Fruit fly (Drosophila melanogaster) whole organism, adult: ENCODE results near the gene Sfp24Ba.

ENCODE experiments used
- CG11617 ChIP-seq: fragments of 200-800 bp; sonication (Bioruptor generic); optimal IDR thresholded peaks from 2 replicates; lab custom pipeline; 2017; ENCODE audit warnings: mild to moderate bottlenecking, missing biosample characterization, missing genetic modification reagents, missing genetic modification characterization
- CG12768 ChIP-seq: fragments of 200-800 bp; sonication (Bioruptor generic); optimal IDR thresholded peaks from 2 replicates; lab custom pipeline; 2017; ENCODE audit warnings: missing biosample characterization, missing genetic modification characterization, mild to moderate bottlenecking, moderate library complexity, missing genetic modification reagents
- CG14711 ChIP-seq: fragments of 200-800 bp; sonication (Bioruptor generic); optimal IDR thresholded peaks from 2 replicates; lab custom pipeline; 2018; ENCODE audit warnings: missing biosample characterization, mild to moderate bottlenecking, missing genetic modification characterization, moderate library complexity
- CG1620 ChIP-seq: fragments of 200-800 bp; sonication (Bioruptor generic); optimal IDR thresholded peaks from 2 replicates; lab custom pipeline; 2016; ENCODE audit warnings: missing biosample characterization, missing genetic modification characterization
- CG33017 ChIP-seq: fragments of 200-800 bp; sonication (Bioruptor generic); optimal IDR thresholded peaks from 2 replicates; lab custom pipeline; 2018; ENCODE audit warnings: missing biosample characterization, mild to moderate bottlenecking, missing genetic modification characterization, moderate library complexity
- CG5204 ChIP-seq: fragments of 200-800 bp; sonication (Bioruptor generic); optimal IDR thresholded peaks from 2 replicates; lab custom pipeline; 2016; ENCODE audit warnings: missing biosample characterization, missing genetic modification characterization
- CG7045 ChIP-seq: fragments of 200-800 bp; sonication (Bioruptor generic); optimal IDR thresholded peaks from 2 replicates; lab custom pipeline; 2017; ENCODE audit warnings: missing biosample characterization, mild to moderate bottlenecking, missing genetic modification characterization
- CG7101 ChIP-seq: fragments of 200-800 bp; sonication (Bioruptor generic); optimal IDR thresholded peaks from 2 replicates; lab custom pipeline; 2018; ENCODE audit warnings: missing biosample characterization, mild to moderate bottlenecking, missing genetic modification characterization, moderate library complexity
- Clk ChIP-seq: fragments of 200-800 bp; sonication (Bioruptor generic); optimal IDR thresholded peaks from 2 replicates; lab custom pipeline; 2017; ENCODE audit warnings: missing biosample characterization, missing genetic modification characterization
- Crg-1 ChIP-seq: fragments of 200-800 bp; sonication (Bioruptor generic); optimal IDR thresholded peaks from 2 replicates; lab custom pipeline; 2016; ENCODE audit warnings: missing biosample characterization, missing genetic modification characterization
- Hr96 ChIP-seq: fragments of 200-800 bp; sonication (Bioruptor generic); optimal IDR thresholded peaks from 2 replicates; lab custom pipeline; 2016; ENCODE audit warnings: missing biosample characterization, missing genetic modification characterization
- Mnt ChIP-seq: fragments of 200-800 bp; sonication (Bioruptor generic); optimal IDR thresholded peaks from 2 replicates; lab custom pipeline; 2016; ENCODE audit warnings: missing biosample characterization, mild to moderate bottlenecking, missing genetic modification characterization
- bab1 ChIP-seq: fragments of 200-800 bp; sonication (Bioruptor generic); optimal IDR thresholded peaks from 3 replicates; lab custom pipeline; 2019; ENCODE audit warnings: missing biosample characterization, mild to moderate bottlenecking, missing genetic modification characterization, moderate library complexity
- cic ChIP-seq: fragments of 200-800 bp; sonication (Bioruptor generic); optimal IDR thresholded peaks from 2 replicates; lab custom pipeline; 2017; ENCODE audit warnings: missing biosample characterization, mild to moderate bottlenecking, missing genetic modification characterization, moderate library complexity
- cnc ChIP-seq, 2 experiments: fragments of >200 bp; optimal IDR thresholded peaks; 2 replicates each; lab custom pipeline; 2017
- kay ChIP-seq: fragments of 200-800 bp; sonication (Bioruptor generic); peaks from one replicate; lab custom pipeline; 2016; ENCODE audit warnings: missing biosample characterization, missing genetic modification characterization, borderline replicate concordance
- ovo ChIP-seq: fragments of 200-800 bp; sonication (Bioruptor generic); optimal IDR thresholded peaks from 2 replicates; lab custom pipeline; 2016; ENCODE audit warnings: missing biosample characterization, missing genetic modification characterization
- pad ChIP-seq: fragments of 200-800 bp; sonication (Bioruptor generic); optimal IDR thresholded peaks from 3 replicates; lab custom pipeline; 2017; ENCODE audit warnings: missing biosample characterization, missing genetic modification characterization, mild to moderate bottlenecking, moderate library complexity, missing genetic modification reagents
- tj ChIP-seq: fragments of 200-800 bp; sonication (Bioruptor generic); optimal IDR thresholded peaks from 3 replicates; lab custom pipeline; 2017; ENCODE audit warnings: missing biosample characterization, mild to moderate bottlenecking, missing genetic modification characterization, moderate library complexity
- toe ChIP-seq: fragments of 200-800 bp; sonication (Bioruptor generic); optimal IDR thresholded peaks from 2 replicates; lab custom pipeline; 2016; ENCODE audit warnings: missing biosample characterization, missing genetic modification characterization

Gene Sfp24Ba

DNA sequence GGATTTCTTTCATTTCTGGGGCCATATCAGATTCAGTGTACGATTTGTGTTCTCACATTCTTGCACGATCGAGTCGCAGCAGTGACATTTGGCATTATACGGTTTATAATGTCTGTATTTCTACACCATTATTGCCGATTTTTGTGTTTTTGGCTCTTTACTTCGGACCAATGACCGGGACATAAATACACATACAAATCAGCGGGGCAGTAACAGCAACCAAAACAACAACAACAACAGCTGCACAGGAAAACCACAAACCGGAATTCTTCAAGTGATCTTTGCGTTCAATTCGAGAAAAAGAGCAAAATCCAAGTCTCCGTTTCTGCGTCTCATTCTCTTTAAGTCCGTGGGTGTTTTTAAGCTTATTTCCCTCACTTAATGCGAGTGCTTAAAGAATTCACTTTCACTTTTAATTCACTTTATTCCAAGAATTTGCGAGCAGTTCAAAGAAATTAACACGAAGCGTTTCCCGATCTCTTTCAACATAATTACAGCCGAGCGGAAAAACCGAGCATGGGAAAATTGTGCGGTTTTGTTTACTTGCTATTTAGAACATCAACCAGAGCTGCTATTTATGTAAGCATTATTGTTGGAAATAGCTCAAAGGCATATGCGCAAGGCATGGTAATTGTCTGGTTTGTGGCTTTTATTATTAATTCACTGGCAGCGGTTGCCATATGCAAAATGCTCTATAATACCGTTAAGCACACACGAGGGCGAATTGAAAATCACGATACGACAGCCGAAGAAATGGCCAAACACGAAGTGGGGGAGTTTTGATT is 36.9 kb downstream of the Sfp24Ba start:
- TF ChIP-seq toe (no peak), CG14711 (tag; lab: Kevin White, UChicago) (no peak), bab1 (GFP tag; lab: Kevin White, UChicago) (no peak), CG7101 (tag; lab: Kevin White, UChicago) (no peak), CG7045 (GFP tag; lab: Kevin White, UChicago) (no peak), cnc (optimal IDR thresholded peaks at IDR 0.05; lab: Kevin White, UChicago) (no peak), CG11617 (GFP tag; lab: Kevin White, UChicago) (no peak), pad (GFP tag; lab: Kevin White, UChicago) (no peak), CG33017 (tag; lab: Kevin White, UChicago) (no peak), Clk (GFP tag; lab: Kevin White, UChicago) (no peak), CG1620 (GFP tag; lab: Kevin White, UChicago) (no peak), Mnt (no peak)

DNA sequence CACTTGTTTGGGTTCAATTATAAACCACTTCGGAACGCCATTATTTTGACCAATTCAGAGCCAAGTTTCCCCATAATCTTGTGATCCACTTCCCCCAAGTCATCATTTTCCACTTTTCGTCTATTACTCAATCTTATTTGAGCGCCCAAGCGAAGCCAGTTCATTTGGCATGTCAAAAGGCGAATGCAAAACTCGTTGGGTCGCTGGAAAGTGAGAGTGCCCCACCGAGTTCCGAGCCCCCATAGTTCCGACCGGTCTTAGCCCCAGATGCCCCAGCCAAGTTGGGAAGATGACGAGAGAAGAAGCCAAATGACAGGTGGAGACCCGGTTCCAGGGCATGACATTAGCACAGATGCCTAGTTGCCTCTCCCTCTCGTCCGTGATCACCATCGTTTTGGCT is 37.6 kb downstream of the Sfp24Ba start:
- TF ChIP-seq bab1 (GFP tag; lab: Kevin White, UChicago) (no peak), Clk (GFP tag; lab: Kevin White, UChicago) (no peak), toe (no peak)

- no peak for TF ChIP-seq CG5204
- TF ChIP-seq CG12768 (GFP tag; lab: Kevin White, UChicago): no peak
- no peak for TF ChIP-seq CG33017 (tag; lab: Kevin White, UChicago)
- no peak for TF ChIP-seq cnc (optimal IDR thresholded peaks at IDR 0.05; lab: Kevin White, UChicago)
- no peak for TF ChIP-seq pad (GFP tag; lab: Kevin White, UChicago)
- no peak for TF ChIP-seq kay (GFP tag; lab: Kevin White, UChicago)
Measured at dm6 chr2L:3629466-3629865, 38.9 kb downstream of the Sfp24Ba start.

dm6 chr2L:3628819-3629218 is 39.5 kb downstream of the Sfp24Ba start:
- TF ChIP-seq pad (GFP tag; lab: Kevin White, UChicago): peak; percentile 5
- no peak for TF ChIP-seq CG14711 (tag; lab: Kevin White, UChicago)
- TF ChIP-seq Mnt: peak; percentile 79
- TF ChIP-seq cnc (optimal IDR thresholded peaks at IDR 0.05; lab: Kevin White, UChicago): no peak
- peak; percentile 33 for TF ChIP-seq CG7101 (tag; lab: Kevin White, UChicago)
- TF ChIP-seq CG11617 (GFP tag; lab: Kevin White, UChicago): no peak
- no peak for TF ChIP-seq Hr96 (GFP tag; lab: Kevin White, UChicago)
- TF ChIP-seq toe: no peak
- TF ChIP-seq CG7045 (GFP tag; lab: Kevin White, UChicago): no peak
- peak; percentile 83 for TF ChIP-seq Crg-1 (GFP tag; lab: Kevin White, UChicago)
- no peak for TF ChIP-seq ovo
- TF ChIP-seq bab1 (GFP tag; lab: Kevin White, UChicago): no peak
- TF ChIP-seq Clk (GFP tag; lab: Kevin White, UChicago): peak; percentile 20
- peak; percentile 71 for TF ChIP-seq cic
- no peak for TF ChIP-seq tj (GFP tag; lab: Kevin White, UChicago)
- TF ChIP-seq kay (GFP tag; lab: Kevin White, UChicago): peak; percentile 86
- TF ChIP-seq CG5204: no peak
- peak; percentile 41 for TF ChIP-seq CG33017 (tag; lab: Kevin White, UChicago)
- TF ChIP-seq CG12768 (GFP tag; lab: Kevin White, UChicago): peak; percentile 31
- TF ChIP-seq CG1620 (GFP tag; lab: Kevin White, UChicago): peak; percentile 24

DNA sequence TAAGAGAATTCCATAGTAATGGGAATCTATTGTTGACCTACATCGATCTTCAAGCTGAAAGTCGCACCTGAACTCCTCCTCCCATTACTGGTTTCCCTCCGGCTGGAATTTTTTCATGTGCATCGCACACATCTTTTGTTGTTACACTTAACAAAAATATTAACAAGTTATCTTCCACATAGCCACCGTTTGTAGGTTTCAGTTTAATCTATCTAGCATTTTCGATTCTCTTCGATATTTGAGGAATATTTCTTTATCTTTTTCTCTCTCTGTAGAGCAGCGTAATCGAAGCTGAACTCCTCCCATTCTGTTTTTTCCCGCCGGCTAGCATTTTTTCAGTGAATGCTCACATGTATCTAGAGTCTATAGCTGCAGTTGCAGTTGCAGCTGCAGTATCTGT is 43.6 kb downstream of the Sfp24Ba start:
- no peak for TF ChIP-seq ovo
- no peak for TF ChIP-seq CG11617 (GFP tag; lab: Kevin White, UChicago)
- TF ChIP-seq Crg-1 (GFP tag; lab: Kevin White, UChicago): no peak
- TF ChIP-seq cnc (optimal IDR thresholded peaks at IDR 0.05; lab: Kevin White, UChicago): no peak
- TF ChIP-seq CG33017 (tag; lab: Kevin White, UChicago): no peak
- TF ChIP-seq CG14711 (tag; lab: Kevin White, UChicago): no peak
- no peak for TF ChIP-seq toe
- no peak for TF ChIP-seq CG1620 (GFP tag; lab: Kevin White, UChicago)
- TF ChIP-seq CG5204: no peak
- no peak for TF ChIP-seq Hr96 (GFP tag; lab: Kevin White, UChicago)

- no peak for TF ChIP-seq CG7045 (GFP tag; lab: Kevin White, UChicago)
- no peak for TF ChIP-seq CG1620 (GFP tag; lab: Kevin White, UChicago)
- no peak for TF ChIP-seq toe
- TF ChIP-seq ovo: no peak
- no peak for TF ChIP-seq CG33017 (tag; lab: Kevin White, UChicago)
- no peak for TF ChIP-seq bab1 (GFP tag; lab: Kevin White, UChicago)
- TF ChIP-seq kay (GFP tag; lab: Kevin White, UChicago): no peak
- no peak for TF ChIP-seq pad (GFP tag; lab: Kevin White, UChicago)
- no peak for TF ChIP-seq cnc (optimal IDR thresholded peaks at IDR 0.05; lab: Kevin White, UChicago)
- no peak for TF ChIP-seq CG14711 (tag; lab: Kevin White, UChicago)
- no peak for TF ChIP-seq CG7101 (tag; lab: Kevin White, UChicago)
- no peak for TF ChIP-seq CG12768 (GFP tag; lab: Kevin White, UChicago)
- no peak for TF ChIP-seq Mnt
- TF ChIP-seq Clk (GFP tag; lab: Kevin White, UChicago): no peak
- no peak for TF ChIP-seq Hr96 (GFP tag; lab: Kevin White, UChicago)
- TF ChIP-seq tj (GFP tag; lab: Kevin White, UChicago): no peak
- TF ChIP-seq CG5204: no peak
- no peak for TF ChIP-seq cic
- TF ChIP-seq CG11617 (GFP tag; lab: Kevin White, UChicago): no peak
- no peak for TF ChIP-seq Crg-1 (GFP tag; lab: Kevin White, UChicago)
Measured at dm6 chr2L:3621604-3622003, 46.7 kb downstream of the Sfp24Ba start, which contains the start of gene CG15418. Gene CG15418 (minus strand): TSS chr2L:3621704.
